Fruit fly (Drosophila melanogaster) whole organism, embryonic: Measurements from ENCODE around the gene CG18135.

Experiments
- Atf-2 ChIP-seq: fragments of 200-800 bp; sonication (Bioruptor generic); optimal IDR thresholded peaks from 2 replicates; lab custom pipeline; 2016; ENCODE audit warnings: missing biosample characterization, missing genetic modification characterization
- Awh ChIP-seq: fragments of 200-800 bp; sonication (Bioruptor generic); IDR thresholded peaks from 2 replicates; pipeline ENCODE4, ENCODE4 v1.3.6; 2022; ENCODE audit warnings: missing biosample characterization, missing genetic modification characterization
- CG10267 ChIP-seq: fragments of 200-800 bp; sonication (Bioruptor generic); optimal IDR thresholded peaks from 2 replicates; lab custom pipeline; 2018; ENCODE audit warnings: missing biosample characterization, mild to moderate bottlenecking, missing genetic modification characterization, moderate library complexity
- CG11247 ChIP-seq: fragments of 200-800 bp; sonication (Bioruptor generic); IDR thresholded peaks from 2 replicates; pipeline ENCODE4 v1.3.6; 2022; ENCODE audit warnings: missing biosample characterization, missing genetic modification characterization
- CG12104 ChIP-seq: fragments of 200-800 bp; sonication (Bioruptor generic); optimal IDR thresholded peaks from 3 replicates; lab custom pipeline; 2016; ENCODE audit warnings: missing biosample characterization, missing genetic modification characterization
- CG14860 ChIP-seq: fragments of 200-800 bp; sonication (Bioruptor generic); IDR thresholded peaks from 3 replicates; pipeline ENCODE4 v1.3.6; 2022; ENCODE audit warnings: missing biosample characterization, missing genetic modification characterization; ENCODE audit not compliant: partially characterized antibody
- CG31365 ChIP-seq: fragments of 200-800 bp; sonication (Bioruptor generic); optimal IDR thresholded peaks from 2 replicates; lab custom pipeline; 2018; ENCODE audit warnings: missing biosample characterization, mild to moderate bottlenecking, missing genetic modification characterization
- CG3163 ChIP-seq: fragments of 200-800 bp; sonication (Bioruptor generic); optimal IDR thresholded peaks from 3 replicates; lab custom pipeline; 2016; ENCODE audit warnings: missing biosample characterization, missing genetic modification characterization
- CG32772 ChIP-seq: fragments of 200-800 bp; sonication (Bioruptor generic); IDR thresholded peaks from 2 replicates; pipeline ENCODE4 v1.3.6; 2022; ENCODE audit warnings: missing biosample characterization, missing genetic modification characterization
- CG4360 ChIP-seq: fragments of 200-800 bp; sonication (Bioruptor generic); IDR thresholded peaks from 2 replicates; pipeline ENCODE4 v1.3.6; 2022; ENCODE audit warnings: missing biosample characterization, missing genetic modification characterization
- CG4820 ChIP-seq: fragments of 200-800 bp; sonication (Bioruptor generic); optimal IDR thresholded peaks from 3 replicates; lab custom pipeline; 2016; ENCODE audit warnings: missing biosample characterization, missing genetic modification characterization
- CG6175 ChIP-seq: fragments of 200-800 bp; sonication (Bioruptor generic); IDR thresholded peaks from 3 replicates; pipeline ENCODE4 v1.3.6; 2022; ENCODE audit warnings: missing biosample characterization, missing genetic modification characterization
- CG6654 ChIP-seq: fragments of 200-800 bp; sonication (Bioruptor generic); optimal IDR thresholded peaks from 2 replicates; lab custom pipeline; 2017; ENCODE audit warnings: missing biosample characterization, mild to moderate bottlenecking, missing genetic modification characterization
- CG7786 ChIP-seq: fragments of 200-800 bp; sonication (Bioruptor generic); optimal IDR thresholded peaks from 2 replicates; lab custom pipeline; 2016; ENCODE audit warnings: missing biosample characterization, missing genetic modification characterization
- CG9609 ChIP-seq: fragments of 200-800 bp; sonication (Bioruptor generic); optimal IDR thresholded peaks from 3 replicates; lab custom pipeline; 2016; ENCODE audit warnings: missing biosample characterization, missing genetic modification characterization
- Chrac-16 ChIP-seq: fragments of 200-800 bp; sonication (Bioruptor generic); optimal IDR thresholded peaks from 3 replicates; lab custom pipeline; 2016; ENCODE audit warnings: missing biosample characterization, missing genetic modification characterization
- Dfd ChIP-seq, 2 experiments: fragments of >200 bp; optimal IDR thresholded peaks; 2 replicates each; lab custom pipeline; 2017; ENCODE audit warnings: missing biosample characterization in 2 of 2, missing genetic modification characterization in 2 of 2
- E2f2 ChIP-seq: fragments of 200-800 bp; sonication (Bioruptor generic); IDR thresholded peaks from 2 replicates; pipeline ENCODE4 v1.3.6; 2022; ENCODE audit warnings: missing biosample characterization, missing genetic modification characterization
- Eip74EF ChIP-seq, 2 experiments: fragments of 200-800 bp in 1 of 2; fragments of >200 bp in 1 of 2; sonication (Bioruptor generic) in 1 of 2; optimal IDR thresholded peaks; 2 replicates each; lab custom pipeline; 2017 to 2019; ENCODE audit warnings: missing biosample characterization in 2 of 2, missing genetic modification characterization in 2 of 2, mild to moderate bottlenecking in 1 of 2, moderate library complexity in 1 of 2
- Fer1 ChIP-seq: fragments of 200-800 bp; sonication (Bioruptor generic); optimal IDR thresholded peaks from 2 replicates; lab custom pipeline; 2017; ENCODE audit warnings: missing biosample characterization, mild to moderate bottlenecking, missing genetic modification characterization
- HLH4C ChIP-seq: fragments of 200-800 bp; sonication (Bioruptor generic); IDR thresholded peaks from 3 replicates; pipeline ENCODE4 v1.3.6; 2022; ENCODE audit warnings: missing biosample characterization, missing genetic modification characterization; ENCODE audit not compliant: partially characterized antibody
- HLH54F ChIP-seq: fragments of 200-800 bp; sonication (Bioruptor generic); optimal IDR thresholded peaks from 3 replicates; lab custom pipeline; 2016; ENCODE audit warnings: missing biosample characterization, missing genetic modification characterization
- HmgD ChIP-seq: fragments of 200-800 bp; sonication (Bioruptor generic); optimal IDR thresholded peaks from 3 replicates; lab custom pipeline; 2016; ENCODE audit warnings: missing biosample characterization, missing genetic modification characterization
- HmgZ ChIP-seq: fragments of 200-800 bp; sonication (Bioruptor generic); optimal IDR thresholded peaks from 2 replicates; lab custom pipeline; 2018; ENCODE audit warnings: missing biosample characterization, mild to moderate bottlenecking, missing genetic modification characterization
- MTF-1 ChIP-seq: fragments of 200-800 bp; sonication (Bioruptor generic); optimal IDR thresholded peaks from 2 replicates; lab custom pipeline; 2018; ENCODE audit warnings: missing biosample characterization, mild to moderate bottlenecking, missing genetic modification characterization, borderline replicate concordance
- Med ChIP-seq: fragments of 200-800 bp; sonication (Bioruptor generic); peaks from one replicate; lab custom pipeline; 2016; ENCODE audit warnings: missing biosample characterization, missing genetic modification characterization, mild to moderate bottlenecking, inconsistent platforms, moderate library complexity
- Pdp1 ChIP-seq, 2 experiments: fragments of 200-800 bp; sonication (Bioruptor generic); optimal IDR thresholded peaks; 3 replicates each; lab custom pipeline; 2016; ENCODE audit warnings: missing biosample characterization in 2 of 2, missing genetic modification characterization in 2 of 2, mild to moderate bottlenecking in 1 of 2, moderate library complexity in 1 of 2
- Sox100B ChIP-seq: fragments of 200-800 bp; sonication (Bioruptor generic); optimal IDR thresholded peaks from 3 replicates; lab custom pipeline; 2018; ENCODE audit warnings: missing biosample characterization, mild to moderate bottlenecking, missing genetic modification characterization
- Tbp ChIP-seq: fragments of >200 bp; optimal IDR thresholded peaks from 2 replicates; lab custom pipeline; 2018; ENCODE audit warnings: missing biosample characterization, missing genetic modification characterization
- abd-A ChIP-seq: fragments of 200-800 bp; sonication (Bioruptor generic); optimal IDR thresholded peaks from 3 replicates; lab custom pipeline; 2019; ENCODE audit warnings: missing biosample characterization, mild to moderate bottlenecking, missing genetic modification characterization, moderate library complexity
- al ChIP-seq: fragments of 200-800 bp; sonication (Bioruptor generic); IDR thresholded peaks from 2 replicates; pipeline ENCODE4 v1.3.6; 2022; ENCODE audit warnings: missing biosample characterization, missing genetic modification characterization
- ato ChIP-seq: fragments of 200-800 bp; sonication (Bioruptor generic); IDR thresholded peaks from 2 replicates; pipeline ENCODE4 v1.3.6; 2022; ENCODE audit warnings: missing biosample characterization, missing genetic modification characterization; ENCODE audit not compliant: partially characterized antibody
- bigmax ChIP-seq: fragments of 200-800 bp; sonication (Bioruptor generic); optimal IDR thresholded peaks from 2 replicates; lab custom pipeline; 2018; ENCODE audit warnings: missing biosample characterization, mild to moderate bottlenecking, missing genetic modification characterization
- chinmo ChIP-seq: fragments of 200-800 bp; sonication (Bioruptor generic); IDR thresholded peaks from 4 replicates; pipeline ENCODE4 v1.3.6; 2022; ENCODE audit warnings: missing biosample characterization, missing genetic modification characterization; ENCODE audit not compliant: partially characterized antibody
- dysf ChIP-seq: fragments of 200-800 bp; sonication (Bioruptor generic); IDR thresholded peaks from 3 replicates; pipeline ENCODE4 v1.3.6; 2022; ENCODE audit warnings: missing biosample characterization, missing genetic modification characterization
- grau ChIP-seq: fragments of 200-800 bp; optimal IDR thresholded peaks from 3 replicates; lab custom pipeline; 2019; ENCODE audit warnings: missing biosample characterization, mild to moderate bottlenecking, missing genetic modification characterization, moderate library complexity
- jigr1 ChIP-seq: fragments of 200-800 bp; sonication (Bioruptor generic); IDR thresholded peaks from 3 replicates; pipeline ENCODE4 v1.3.6; 2022; ENCODE audit warnings: missing biosample characterization, missing genetic modification characterization
- ken ChIP-seq: fragments of 200-800 bp; sonication (Bioruptor generic); IDR thresholded peaks from 3 replicates; pipeline ENCODE4 v1.3.6; 2022; ENCODE audit warnings: missing biosample characterization, missing genetic modification characterization
- nmo ChIP-seq: fragments of 200-800 bp; sonication (Bioruptor generic); optimal IDR thresholded peaks from 2 replicates; lab custom pipeline; 2018; ENCODE audit warnings: missing biosample characterization, mild to moderate bottlenecking, missing genetic modification characterization, moderate library complexity
- org-1 ChIP-seq: fragments of 200-800 bp; sonication (Bioruptor generic); optimal IDR thresholded peaks from 2 replicates; lab custom pipeline; 2017; ENCODE audit warnings: missing biosample characterization, missing genetic modification characterization
- otp ChIP-seq: fragments of 200-800 bp; sonication (Bioruptor generic); IDR thresholded peaks from 3 replicates; pipeline ENCODE4, ENCODE4 v1.3.6; 2022; ENCODE audit warnings: missing biosample characterization, missing genetic modification characterization
- pan ChIP-seq, 4 experiments: fragments of >200 bp in 3 of 4; fragments of 200-800 bp in 1 of 4; sonication (Bioruptor generic) in 1 of 4; optimal IDR thresholded peaks in 3 of 4; IDR thresholded peaks in 1 of 4; 2 replicates each; pipeline versions ENCODE4 v1.3.6 to Lab custom; 2017 to 2022; ENCODE audit warnings: missing biosample characterization in 2 of 4, missing genetic modification characterization in 2 of 4, mixed read lengths in 1 of 4
- pzg ChIP-seq: fragments of 200-800 bp; sonication (Bioruptor generic); optimal IDR thresholded peaks from 3 replicates; lab custom pipeline; 2018; ENCODE audit warnings: missing biosample characterization, mild to moderate bottlenecking, missing genetic modification characterization, moderate library complexity
- repo ChIP-seq: fragments of 200-800 bp; sonication (Bioruptor generic); optimal IDR thresholded peaks from 2 replicates; lab custom pipeline; 2016; ENCODE audit warnings: missing biosample characterization, missing genetic modification characterization
- shn ChIP-seq: fragments of 200-800 bp; sonication (Bioruptor generic); optimal IDR thresholded peaks from 3 replicates; lab custom pipeline; 2016; ENCODE audit warnings: missing biosample characterization, missing genetic modification characterization
- unpg ChIP-seq: fragments of 200-800 bp; sonication (Bioruptor generic); optimal IDR thresholded peaks from 3 replicates; lab custom pipeline; 2018; ENCODE audit warnings: missing biosample characterization, mild to moderate bottlenecking, missing genetic modification characterization, moderate library complexity

The CG18135 gene

dm6 chr3L:19018440-19018839, 20.4 kb upstream of the CG18135 start (continued):
- TF ChIP-seq Dfd (GFP tag; optimal IDR thresholded peaks at IDR 0.05; lab: Kevin White, UChicago) = no peak
- no peak for TF ChIP-seq Fer1 (GFP tag; lab: Kevin White, UChicago)
- TF ChIP-seq CG31365 (tag; lab: Kevin White, UChicago) = no peak
- TF ChIP-seq jigr1 (GFP tag; lab: Robert Waterston, UW) = no peak
- no peak for TF ChIP-seq MTF-1 (GFP tag; lab: Kevin White, UChicago)
- TF ChIP-seq otp = 0 out of 3 replicates have a peak, but pooled peaks have one; percentile 29
- no peak for TF ChIP-seq ato (GFP tag; lab: Robert Waterston, UW)
- no peak for TF ChIP-seq HmgD (GFP tag; lab: Kevin White, UChicago)
- no peak for TF ChIP-seq shn (GFP tag; lab: Kevin White, UChicago)
- 0 out of 2 replicates have a peak, but pooled peaks have one; percentile 16 for TF ChIP-seq al (GFP tag; lab: Robert Waterston, UW)
- no peak for TF ChIP-seq CG32772 (GFP tag; lab: Robert Waterston, UW)
- no peak for TF ChIP-seq HLH54F
- no peak for TF ChIP-seq Chrac-16
- TF ChIP-seq CG6654 (GFP tag; lab: Kevin White, UChicago) = no peak
- TF ChIP-seq Tbp = no peak
- TF ChIP-seq HmgZ (tag; lab: Kevin White, UChicago) = no peak

dm6 chr3L:19016805-19017161, 18.7 kb upstream of the CG18135 start:
- no peak for TF ChIP-seq CG4820 (GFP tag; lab: Kevin White, UChicago)
- TF ChIP-seq pan (optimal IDR thresholded peaks at IDR 0.05; lab: Kevin White, UChicago) = no peak
- peak in 1 of 2 experiments; percentile 4 for TF ChIP-seq pan (GFP tag; optimal IDR thresholded peaks at IDR 0.05 in 1 of 2, IDR thresholded peaks at IDR 0.05 in 1 of 2)
- no peak for TF ChIP-seq Pdp1 (GFP tag; optimal IDR thresholded peaks at IDR 0.05; lab: Kevin White, UChicago)
- TF ChIP-seq Med (GFP tag; lab: Kevin White, UChicago) = peak; percentile 46
- peak; percentile 72; the same call in 2 of the 4 replicates for TF ChIP-seq chinmo (GFP tag; lab: Robert Waterston, UW)
- peak; percentile 61; the same call in 2 of the 3 replicates for TF ChIP-seq CG6175 (GFP tag; lab: Robert Waterston, UW)
- TF ChIP-seq HLH4C (GFP tag; lab: Robert Waterston, UW) = no peak
- TF ChIP-seq CG12104 = peak; percentile 23
- TF ChIP-seq CG11247 = 0 out of 2 replicates have a peak, but pooled peaks have one; percentile 6
- peak in 1 of 2 experiments; percentile 44 for TF ChIP-seq Eip74EF (GFP tag; optimal IDR thresholded peaks at IDR 0.05; lab: Kevin White, UChicago)
- TF ChIP-seq CG4360 (GFP tag; lab: Robert Waterston, UW) = peak; percentile 81
- TF ChIP-seq abd-A (tag; lab: Kevin White, UChicago) = peak; percentile 19
- peak; percentile 80 for TF ChIP-seq Awh (GFP tag; lab: Robert Waterston, UW)
- no peak for TF ChIP-seq CG3163 (GFP tag; lab: Kevin White, UChicago)

- TF ChIP-seq repo (no peak), abd-A (tag; lab: Kevin White, UChicago) (peak; percentile 11), MTF-1 (GFP tag; lab: Kevin White, UChicago) (no peak), unpg (no peak), Med (GFP tag; lab: Kevin White, UChicago) (peak; percentile 85), CG10267 (tag; lab: Kevin White, UChicago) (peak; percentile 22), pzg (no peak), E2f2 (GFP tag; lab: Robert Waterston, UW) (peak; percentile 25; the same call in 1 of the 2 replicates), org-1 (GFP tag; lab: Kevin White, UChicago) (no peak), dysf (peak; percentile 67; the same call in 2 of the 3 replicates), nmo (peak; percentile 36), Sox100B (GFP tag; lab: Kevin White, UChicago) (peak; percentile 48), ken (GFP tag; lab: Robert Waterston, UW) (no peak), bigmax (GFP tag; lab: Kevin White, UChicago) (no peak), CG9609 (GFP tag; lab: Kevin White, UChicago) (no peak), CG14860 (no peak), grau (tag; lab: Kevin White, UChicago) (peak; percentile 61), CG7786 (peak; percentile 12), Atf-2 (no peak)
Measured at dm6 chr3L:19016133-19016804, 18.2 kb upstream of the CG18135 start.
